Fruit fly (Drosophila melanogaster): ENCODE measurements around the gene CG9777.

Gene CG9777

dm6 chrX:16637594-16638485 is 5.8 kb upstream of the CG9777 start, which contains the start of gene RpS19a (continued):
- TF ChIP-seq CG5953 (GFP tag; IDR thresholded peaks at IDR 0.05) (peak; percentile 75), Rfx (GFP tag; IDR thresholded peaks at IDR 0.05) (peak; percentile 87), Kr (GFP tag; optimal IDR thresholded peaks at IDR 0.05) (peak; percentile 66), usp (GFP tag; optimal IDR thresholded peaks at IDR 0.05) (no peak), gcm (GFP tag; optimal IDR thresholded peaks at IDR 0.05) (peak; percentile 67), z (GFP tag; IDR thresholded peaks at IDR 0.05) (no peak), knrl (GFP tag; IDR thresholded peaks at IDR 0.05; ENCODE audit: partially characterized antibody) (peak; percentile 43; the same call in 2 of the 3 replicates), Doc3 (GFP tag; IDR thresholded peaks at IDR 0.05; ENCODE audit: partially characterized antibody) (no peak), grau (tag; optimal IDR thresholded peaks at IDR 0.05) (peak; percentile 57), CG12942 (GFP tag; optimal IDR thresholded peaks at IDR 0.05) (peak; percentile 21), CG4282 (GFP tag; optimal IDR thresholded peaks at IDR 0.05) (no peak), NC2α (GFP tag; optimal IDR thresholded peaks at IDR 0.05) (peak; percentile 9), jigr1 (GFP tag; IDR thresholded peaks at IDR 0.05) (no peak), pros (GFP tag; optimal IDR thresholded peaks at IDR 0.05) (peak; percentile 40), CG1647 (GFP tag; optimal IDR thresholded peaks at IDR 0.05) (peak; percentile 53), amos (GFP tag; IDR thresholded peaks at IDR 0.05; ENCODE audit: partially characterized antibody) (peak; percentile 3; the same call in 1 of the 2 replicates), nerfin-1 (tag; optimal IDR thresholded peaks at IDR 0.05) (peak; percentile 76), ewg (GFP tag; optimal IDR thresholded peaks at IDR 0.05) (peak; percentile 54), ind (GFP tag; optimal IDR thresholded peaks at IDR 0.05) (no peak), HLH3B (GFP tag; IDR thresholded peaks at IDR 0.05) (peak; percentile 56), vvl (GFP tag; IDR thresholded peaks at IDR 0.05) (peak; percentile 79), CG32767 (GFP tag; IDR thresholded peaks at IDR 0.05) (no peak), CG4707 (GFP tag; optimal IDR thresholded peaks at IDR 0.05) (peak; percentile 88), Scr (GFP tag; IDR thresholded peaks at IDR 0.05; ENCODE audit: partially characterized antibody) (peak; percentile 66; the same call in 1 of the 2 replicates), GATAe (GFP tag; conservative IDR thresholded peaks at IDR 0.05) (no peak; the same call in 1 of the 2 replicates), pum (GFP tag; optimal IDR thresholded peaks at IDR 0.05) (no peak), ash1 (GFP tag; optimal IDR thresholded peaks at IDR 0.05) (peak; percentile 86), CG1529 (GFP tag; optimal IDR thresholded peaks at IDR 0.05) (peak; percentile 81), CG4328 (GFP tag; optimal IDR thresholded peaks at IDR 0.05) (peak; percentile 85), fd3F (GFP tag; optimal IDR thresholded peaks at IDR 0.05) (peak; percentile 47), E2f1 (GFP tag; IDR thresholded peaks at IDR 0.05) (peak; percentile 61), D (optimal IDR thresholded peaks at IDR 0.05) (no peak), D (GFP tag; optimal IDR thresholded peaks at IDR 0.05) (peak; percentile 66), Meics (GFP tag; optimal IDR thresholded peaks at IDR 0.05) (peak; percentile 89), CG2712 (tag; optimal IDR thresholded peaks at IDR 0.05) (peak; percentile 39), Gug (GFP tag; IDR thresholded peaks at IDR 0.05) (peak; percentile 38; the same call in 2 of the 4 replicates), fd102C (GFP tag; optimal IDR thresholded peaks at IDR 0.05) (peak; percentile 53), Bgb (GFP tag; IDR thresholded peaks at IDR 0.05; ENCODE audit: partially characterized antibody) (peak; percentile 12), Hr3 (GFP tag; optimal IDR thresholded peaks at IDR 0.05) (no peak), CG12659 (GFP tag; optimal IDR thresholded peaks at IDR 0.05) (peak; percentile 84), CG14965 (GFP tag; optimal IDR thresholded peaks at IDR 0.05; ENCODE audit: borderline replicate concordance) (no peak), pan (optimal IDR thresholded peaks at IDR 0.05) (no peak), pan (GFP tag; optimal IDR thresholded peaks at IDR 0.05 in 1 of 2, IDR thresholded peaks at IDR 0.05 in 1 of 2) (peak in 1 of 2 experiments; percentile 72), insv (GFP tag; optimal IDR thresholded peaks at IDR 0.05) (peak in 1 of 2 experiments; percentile 67), ham (GFP tag; IDR thresholded peaks at IDR 0.05) (peak; percentile 57; the same call in 1 of the 2 replicates), CG7745 (tag; optimal IDR thresholded peaks at IDR 0.05) (peak; percentile 55), unpg (GFP tag; optimal IDR thresholded peaks at IDR 0.05) (peak; percentile 66), jumu (GFP tag; optimal IDR thresholded peaks at IDR 0.05) (no peak)
